Worm (Caenorhabditis elegans) whole organism, L4 larva: Measurements from ENCODE around the gene spe-41.

Experiments used
- T26A8.4 ChIP-seq: fragments of 200-800 bp; sonication (Bioruptor generic); IDR thresholded peaks from 2 replicates; pipeline ENCODE4 v1.3.6; 2022; ENCODE audit warnings: missing genetic modification characterization, missing compliant biosample characterization
- Y105C5A.15 ChIP-seq: fragments of 200-800 bp; sonication (Bioruptor generic); IDR thresholded peaks from 2 replicates; pipeline ENCODE4 v1.3.6; 2022; ENCODE audit warnings: missing genetic modification characterization, missing compliant biosample characterization
- arid-1 ChIP-seq: fragments of 200-800 bp; sonication (Bioruptor generic); conservative IDR thresholded peaks from 2 replicates; pipeline ENCODE4 v1.3.6; 2022; ENCODE audit warnings: missing genetic modification reagents, missing genetic modification characterization, missing compliant biosample characterization
- ceh-44 ChIP-seq: fragments of 200-800 bp; sonication (Bioruptor generic); IDR thresholded peaks from 2 replicates; pipeline ENCODE4 v1.3.6; 2022; ENCODE audit warnings: missing genetic modification reagents, missing genetic modification characterization, missing compliant biosample characterization
- cey-2 ChIP-seq: sonication (generic microtip); optimal IDR thresholded peaks from 3 replicates; lab custom pipeline; 2017; ENCODE audit warnings: missing genetic modification characterization, mild to moderate bottlenecking, missing compliant biosample characterization, antibody characterized with exemption, borderline replicate concordance; ENCODE audit not compliant: insufficient read depth
- daf-16 ChIP-seq, 3 experiments: sonication (generic microtip); optimal IDR thresholded peaks; 2 replicates each; lab custom pipeline; 2016 to 2017; ENCODE audit warnings: missing genetic modification characterization in 3 of 3, missing genetic modification reagents in 3 of 3, mild to moderate bottlenecking in 2 of 3, missing compliant biosample characterization in 2 of 3, missing biosample characterization in 1 of 3, moderate library complexity in 1 of 3
- daf-19 ChIP-seq: fragments of 200-800 bp; sonication (Bioruptor generic); conservative IDR thresholded peaks from 2 replicates; pipeline ENCODE4 v1.3.6; 2022; ENCODE audit warnings: missing genetic modification characterization, missing compliant biosample characterization
- dmd-6 ChIP-seq: fragments of 200-800 bp; sonication (Bioruptor generic); IDR thresholded peaks from 2 replicates; pipeline ENCODE4 v1.3.6; 2022; ENCODE audit warnings: missing genetic modification reagents, missing genetic modification characterization, missing compliant biosample characterization
- dmd-8 ChIP-seq: fragments of 200-800 bp; sonication (Bioruptor generic); IDR thresholded peaks from 2 replicates; pipeline ENCODE4 v1.3.6; 2022; ENCODE audit warnings: missing genetic modification characterization, missing compliant biosample characterization
- dpl-1 ChIP-seq: fragments of 150-350 bp; optimal IDR thresholded peaks from 2 replicates; lab custom pipeline; 2014; ENCODE audit warnings: missing biosample characterization, missing genetic modification reagents, missing genetic modification characterization
- dve-1 ChIP-seq: sonication (generic microtip); optimal IDR thresholded peaks from 2 replicates; lab custom pipeline; 2017; ENCODE audit warnings: antibody characterized with exemption, mild to moderate bottlenecking, missing genetic modification characterization, missing compliant biosample characterization; ENCODE audit not compliant: insufficient read depth
- gei-8 ChIP-seq: fragments of 200-800 bp; sonication (Bioruptor generic); optimal IDR thresholded peaks from 2 replicates; lab custom pipeline; 2018; ENCODE audit warnings: mild to moderate bottlenecking, missing genetic modification characterization, missing compliant biosample characterization
- hlh-11 ChIP-seq: fragments of 200-800 bp; sonication (Bioruptor generic); optimal IDR thresholded peaks from 2 replicates; lab custom pipeline; 2018; ENCODE audit warnings: mild to moderate bottlenecking, missing genetic modification characterization, missing compliant biosample characterization
- hmg-1.1 ChIP-seq: fragments of 200-800 bp; sonication (Bioruptor generic); IDR thresholded peaks from 2 replicates; pipeline ENCODE4 v1.3.6; 2022; ENCODE audit warnings: missing genetic modification reagents, missing genetic modification characterization, missing compliant biosample characterization
- lin-39 ChIP-seq: fragments of 150-350 bp; optimal IDR thresholded peaks from 2 replicates; lab custom pipeline; 2014; ENCODE audit warnings: missing biosample characterization, missing genetic modification reagents, missing genetic modification characterization
- madf-9 ChIP-seq: fragments of 200-800 bp; sonication (Bioruptor generic); conservative IDR thresholded peaks from 2 replicates; pipeline ENCODE4 v1.3.6; 2022; ENCODE audit warnings: missing genetic modification reagents, missing genetic modification characterization, missing compliant biosample characterization
- mdl-1 ChIP-seq, 2 experiments: fragments of 150-350 bp in 1 of 2; sonication (generic microtip) in 1 of 2; optimal IDR thresholded peaks; 2 replicates each; lab custom pipeline; 2014 to 2017; ENCODE audit warnings: missing biosample characterization in 2 of 2, missing genetic modification characterization in 2 of 2
- mes-2 ChIP-seq: sonication (generic microtip); optimal IDR thresholded peaks from 2 replicates; lab custom pipeline; 2016; ENCODE audit warnings: missing genotype, mild to moderate bottlenecking, missing genetic modification characterization, missing compliant biosample characterization; ENCODE audit not compliant: poor library complexity, severe bottlenecking
- mxl-3 ChIP-seq: fragments of 200-800 bp; sonication (Bioruptor generic); optimal IDR thresholded peaks from 2 replicates; lab custom pipeline; 2018; ENCODE audit warnings: mild to moderate bottlenecking, missing genetic modification characterization, missing compliant biosample characterization
- nhr-10 ChIP-seq: fragments of 150-350 bp; optimal IDR thresholded peaks from 2 replicates; lab custom pipeline; 2014; ENCODE audit warnings: missing biosample characterization, missing genetic modification characterization
- nhr-111 ChIP-seq: fragments of 200-800 bp; sonication (Bioruptor generic); optimal IDR thresholded peaks from 2 replicates; lab custom pipeline; 2018; ENCODE audit warnings: mild to moderate bottlenecking, missing genetic modification characterization, missing compliant biosample characterization
- nhr-25 ChIP-seq: sonication (generic microtip); optimal IDR thresholded peaks from 2 replicates; lab custom pipeline; 2017; ENCODE audit warnings: missing genetic modification characterization, mild to moderate bottlenecking, missing compliant biosample characterization, antibody characterized with exemption, moderate library complexity, borderline replicate concordance; ENCODE audit not compliant: insufficient read depth
- nhr-28 ChIP-seq: fragments of 150-350 bp; optimal IDR thresholded peaks from 2 replicates; lab custom pipeline; 2014; ENCODE audit warnings: missing biosample characterization, missing genetic modification characterization
- pha-4 ChIP-seq, 2 experiments: fragments of 150-350 bp in 1 of 2; fragments of 200-800 bp in 1 of 2; sonication (Bioruptor generic) in 1 of 2; IDR thresholded peaks in 1 of 2; optimal IDR thresholded peaks in 1 of 2; 2 replicates each; pipeline versions ENCODE4 v1.3.6 to Lab custom; 2014 to 2022; ENCODE audit warnings: missing genetic modification characterization in 2 of 2, missing genetic modification reagents in 2 of 2, missing biosample characterization in 1 of 2, missing compliant biosample characterization in 1 of 2
- php-3 ChIP-seq: fragments of 200-800 bp; sonication (Bioruptor generic); IDR thresholded peaks from 2 replicates; pipeline ENCODE4 v1.3.6; 2022; ENCODE audit warnings: missing genetic modification reagents, missing genetic modification characterization, missing compliant biosample characterization
- rbr-2 ChIP-seq: sonication (generic microtip); optimal IDR thresholded peaks from 2 replicates; lab custom pipeline; 2016; ENCODE audit warnings: missing genotype, missing genetic modification characterization, missing compliant biosample characterization
- sdz-12 ChIP-seq: fragments of 200-800 bp; sonication (Bioruptor generic); optimal IDR thresholded peaks from 2 replicates; lab custom pipeline; 2018; ENCODE audit warnings: mild to moderate bottlenecking, missing genetic modification characterization, missing compliant biosample characterization
- tra-1 ChIP-seq: fragments of 200-800 bp; sonication (Bioruptor generic); IDR thresholded peaks from 2 replicates; pipeline ENCODE4 v1.3.6; 2022; ENCODE audit warnings: missing genetic modification reagents, missing genetic modification characterization, missing compliant biosample characterization
- unc-62 ChIP-seq, 3 experiments: fragments of 150-350 bp in 1 of 3; sonication (generic microtip); optimal IDR thresholded peaks in 2 of 3; peaks in 1 of 3; 1 replicate in 1 of 3; 2 replicates in 2 of 3; lab custom pipeline; 2014 to 2017; ENCODE audit warnings: missing biosample characterization in 3 of 3, missing genetic modification characterization in 3 of 3, missing genetic modification reagents in 3 of 3, missing genotype in 1 of 3
- ztf-7 ChIP-seq: fragments of 150-350 bp; optimal IDR thresholded peaks from 2 replicates; lab custom pipeline; 2014; ENCODE audit warnings: missing biosample characterization, missing genetic modification characterization

The spe-41 gene

ce11 chrIII:3471403-3472053 lies 27.5 kb upstream of the spe-41 start, which contains the start of gene rsu-1 (continued):
- no peak for TF ChIP-seq sdz-12
- TF ChIP-seq ztf-7 (tag; lab: Kevin White, UChicago): peak; percentile 8
- no peak for TF ChIP-seq cey-2
- peak; percentile 70 for TF ChIP-seq dve-1
- TF ChIP-seq lin-39 (tag; lab: Kevin White, UChicago): no peak
- TF ChIP-seq dmd-6: peak; percentile 63
- peak; percentile 51 for TF ChIP-seq nhr-25 (tag; lab: Kevin White, UChicago)
- peak; percentile 84 for TF ChIP-seq hmg-1.1 (GFP tag; lab: Robert Waterston, UW)
- peak; percentile 84 for TF ChIP-seq hlh-11 (tag; lab: Kevin White, UChicago)
- no peak for TF ChIP-seq dmd-8
- TF ChIP-seq nhr-10 (tag; lab: Kevin White, UChicago): no peak
- peak in 1 of 2 experiments; percentile 69 for TF ChIP-seq mdl-1 (tag; optimal IDR thresholded peaks at IDR 0.05; lab: Kevin White, UChicago)
- TF ChIP-seq arid-1: 0 out of 2 replicates have a peak, but pooled peaks have one; percentile 35
- TF ChIP-seq madf-9: no peak
- peak; percentile 86 for TF ChIP-seq nhr-28
- TF ChIP-seq nhr-111 (GFP tag; lab: Kevin White, UChicago): no peak
- TF ChIP-seq daf-19: no peak
- peak in 1 of 2 experiments; percentile 8 for TF ChIP-seq daf-16 (GFP tag; optimal IDR thresholded peaks at IDR 0.05; lab: Kevin White, UChicago)
- TF ChIP-seq daf-16 (tag; optimal IDR thresholded peaks at IDR 0.05; lab: Kevin White, UChicago): peak; percentile 49
- no peak for TF ChIP-seq pha-4 (GFP tag; IDR thresholded peaks at IDR 0.05; lab: Robert Waterston, UW)
- TF ChIP-seq pha-4 (tag; optimal IDR thresholded peaks at IDR 0.05; lab: Kevin White, UChicago): peak; percentile 41
- TF ChIP-seq T26A8.4 (GFP tag; lab: Robert Waterston, UW): peak; percentile 47
- TF ChIP-seq mxl-3 (GFP tag; lab: Kevin White, UChicago): peak; percentile 16
- TF ChIP-seq rbr-2 (tag; lab: Kevin White, UChicago): peak; percentile 66
- peak; percentile 46 for TF ChIP-seq dpl-1 (GFP tag; lab: Kevin White, UChicago)

- TF ChIP-seq mdl-1 (tag; optimal IDR thresholded peaks at IDR 0.05; lab: Kevin White, UChicago) (no peak), daf-16 (GFP tag; optimal IDR thresholded peaks at IDR 0.05; lab: Kevin White, UChicago) (no peak), daf-16 (tag; optimal IDR thresholded peaks at IDR 0.05; lab: Kevin White, UChicago) (peak; percentile 12)
- TF ChIP-seq, all 104 proteins: peak for 1
These were observed 27.0 kb upstream of the spe-41 start for ce11 chrIII:3470973-3471372.

- 0 out of 2 replicates have a peak, but pooled peaks have one; percentile 30 for TF ChIP-seq tra-1
- TF ChIP-seq T26A8.4 (GFP tag; lab: Robert Waterston, UW): no peak
- TF ChIP-seq ceh-44 (GFP tag; lab: Robert Waterston, UW): no peak
- TF ChIP-seq unc-62 (GFP tag; optimal IDR thresholded peaks at IDR 0.05 in 1 of 2; lab: Kevin White, UChicago): peak in 1 of 2 experiments; percentile 79
- TF ChIP-seq unc-62 (tag; optimal IDR thresholded peaks at IDR 0.05; lab: Kevin White, UChicago): no peak
- 0 out of 2 replicates have a peak, but pooled peaks have one; percentile 28 for TF ChIP-seq php-3 (GFP tag; lab: Robert Waterston, UW)
- peak; percentile 97 for TF ChIP-seq nhr-28
- peak; percentile 40 for TF ChIP-seq hlh-11 (tag; lab: Kevin White, UChicago)
These were observed 26.4 kb upstream of the spe-41 start for ce11 chrIII:3470433-3470832.

- TF ChIP-seq Y105C5A.15 (GFP tag; lab: Robert Waterston, UW) (no peak), daf-16 (GFP tag; optimal IDR thresholded peaks at IDR 0.05; lab: Kevin White, UChicago) (no peak), daf-16 (tag; optimal IDR thresholded peaks at IDR 0.05; lab: Kevin White, UChicago) (peak; percentile 34), mes-2 (tag; lab: Kevin White, UChicago) (peak; percentile 29), gei-8 (GFP tag; lab: Kevin White, UChicago) (no peak)
These were observed 25.6 kb upstream of the spe-41 start, which contains the start of gene smim-14 for ce11 chrIII:3469646-3470045. TSS of gene smim-14 (minus strand) at chrIII:3469746.
